Worm (Caenorhabditis elegans) whole organism, late embryonic: ENCODE data around the gene Y2H9A.4.
A peak's percentile ranks its signal among the peaks of the same experiment; 100 is the strongest.

Source experiments
- C08G9.2 ChIP-seq: sonication (generic microtip); optimal IDR thresholded peaks from 2 replicates; lab custom pipeline; 2016; ENCODE audit warnings: mild to moderate bottlenecking, missing genetic modification characterization, moderate library complexity, missing compliant biosample characterization
- K02D7.2 ChIP-seq: sonication (generic microtip); optimal IDR thresholded peaks from 2 replicates; lab custom pipeline; 2017; ENCODE audit warnings: mild to moderate bottlenecking, missing genetic modification characterization, missing compliant biosample characterization
- K09A11.1 ChIP-seq: sonication (generic microtip); optimal IDR thresholded peaks from 2 replicates; lab custom pipeline; 2017; ENCODE audit warnings: antibody characterized with exemption, mild to moderate bottlenecking, missing genetic modification characterization, missing compliant biosample characterization; ENCODE audit not compliant: insufficient read depth
- ahr-1 ChIP-seq: sonication (generic microtip); optimal IDR thresholded peaks from 2 replicates; lab custom pipeline; 2016; ENCODE audit warnings: missing genetic modification characterization, missing compliant biosample characterization
- ama-1 ChIP-seq: fragments of 150-350 bp; optimal IDR thresholded peaks from 2 replicates; lab custom pipeline; 2014
- ceh-14 ChIP-seq: sonication (generic microtip); optimal IDR thresholded peaks from 2 replicates; lab custom pipeline; 2016; ENCODE audit warnings: missing genotype, missing genetic modification characterization, missing compliant biosample characterization
- ceh-18 ChIP-seq: sonication (generic microtip); optimal IDR thresholded peaks from 2 replicates; lab custom pipeline; 2016; ENCODE audit warnings: missing genetic modification characterization, missing compliant biosample characterization
- ceh-2 ChIP-seq: sonication (generic microtip); optimal IDR thresholded peaks from 2 replicates; lab custom pipeline; 2016; ENCODE audit warnings: missing genotype, missing genetic modification characterization, missing compliant biosample characterization
- ceh-30 ChIP-seq: fragments of 150-350 bp; optimal IDR thresholded peaks from 2 replicates; lab custom pipeline; 2014; ENCODE audit warnings: missing biosample characterization, missing genetic modification characterization
- ceh-31 ChIP-seq: sonication (generic microtip); optimal IDR thresholded peaks from 2 replicates; lab custom pipeline; 2016; ENCODE audit warnings: missing genetic modification characterization, missing compliant biosample characterization
- ceh-34 ChIP-seq: sonication (generic microtip); optimal IDR thresholded peaks from 2 replicates; lab custom pipeline; 2016; ENCODE audit warnings: mild to moderate bottlenecking, missing genetic modification characterization, missing compliant biosample characterization
- ceh-45 ChIP-seq: fragments of 200-800 bp; sonication (Bioruptor generic); IDR thresholded peaks from 2 replicates; pipeline ENCODE4 v1.3.6; 2022; ENCODE audit warnings: missing genetic modification reagents, missing genetic modification characterization, missing compliant biosample characterization
- dmd-4 ChIP-seq: sonication (generic microtip); optimal IDR thresholded peaks from 2 replicates; lab custom pipeline; 2016; ENCODE audit warnings: borderline replicate concordance, missing genetic modification characterization, missing compliant biosample characterization
- ets-4 ChIP-seq: sonication (generic microtip); optimal IDR thresholded peaks from 2 replicates; lab custom pipeline; 2016; ENCODE audit warnings: missing genetic modification characterization, missing compliant biosample characterization
- fax-1 ChIP-seq: sonication (generic microtip); optimal IDR thresholded peaks from 2 replicates; lab custom pipeline; 2016; ENCODE audit warnings: missing genotype, missing genetic modification characterization, missing compliant biosample characterization
- gmeb-2 ChIP-seq: sonication (generic microtip); optimal IDR thresholded peaks from 2 replicates; lab custom pipeline; 2016; ENCODE audit warnings: missing genetic modification characterization, inconsistent platforms, missing compliant biosample characterization
- hlh-13 ChIP-seq: fragments of 200-800 bp; sonication (Bioruptor generic); optimal IDR thresholded peaks from 2 replicates; lab custom pipeline; 2018; ENCODE audit warnings: mild to moderate bottlenecking, missing genetic modification characterization, missing compliant biosample characterization
- hlh-15 ChIP-seq: sonication (generic microtip); optimal IDR thresholded peaks from 2 replicates; lab custom pipeline; 2016; ENCODE audit warnings: missing genetic modification characterization, missing compliant biosample characterization
- hlh-30 ChIP-seq: sonication (generic microtip); optimal IDR thresholded peaks from 2 replicates; lab custom pipeline; 2017; ENCODE audit warnings: antibody characterized with exemption, missing genetic modification characterization, missing compliant biosample characterization; ENCODE audit not compliant: insufficient read depth
- hlh-6 ChIP-seq: sonication (generic microtip); optimal IDR thresholded peaks from 2 replicates; lab custom pipeline; 2016; ENCODE audit warnings: missing genotype, missing genetic modification characterization, missing compliant biosample characterization
- hlh-8 ChIP-seq: sonication (generic microtip); optimal IDR thresholded peaks from 2 replicates; lab custom pipeline; 2016; ENCODE audit warnings: missing genotype, missing genetic modification characterization, missing compliant biosample characterization
- lim-6 ChIP-seq: sonication (generic microtip); optimal IDR thresholded peaks from 2 replicates; lab custom pipeline; 2016; ENCODE audit warnings: missing genetic modification characterization, missing compliant biosample characterization
- lin-11 ChIP-seq: fragments of 200-800 bp; sonication (Bioruptor generic); optimal IDR thresholded peaks from 2 replicates; lab custom pipeline; 2018; ENCODE audit warnings: mild to moderate bottlenecking, missing genetic modification characterization, missing compliant biosample characterization
- madf-2 ChIP-seq: sonication (generic microtip); optimal IDR thresholded peaks from 2 replicates; lab custom pipeline; 2017; ENCODE audit warnings: missing genetic modification characterization, missing compliant biosample characterization
- mec-3 ChIP-seq: sonication (generic microtip); optimal IDR thresholded peaks from 2 replicates; lab custom pipeline; 2016; ENCODE audit warnings: borderline replicate concordance, missing genetic modification characterization, missing compliant biosample characterization
- nfya-1 ChIP-seq: sonication (generic microtip); optimal IDR thresholded peaks from 2 replicates; lab custom pipeline; 2017; ENCODE audit warnings: missing genetic modification characterization, mild to moderate bottlenecking, missing compliant biosample characterization, antibody characterized with exemption, moderate library complexity
- pat-9 ChIP-seq: fragments of 200-800 bp; sonication (Bioruptor generic); optimal IDR thresholded peaks from 2 replicates; lab custom pipeline; 2018; ENCODE audit warnings: mild to moderate bottlenecking, missing genetic modification characterization, moderate library complexity, missing compliant biosample characterization
- pha-2 ChIP-seq: sonication (generic microtip); optimal IDR thresholded peaks from 2 replicates; lab custom pipeline; 2017; ENCODE audit warnings: mild to moderate bottlenecking, missing genetic modification characterization, missing compliant biosample characterization
- pha-4 ChIP-seq: fragments of 150-350 bp; optimal IDR thresholded peaks from 2 replicates; lab custom pipeline; 2018; ENCODE audit warnings: missing biosample characterization, missing genetic modification reagents, missing genetic modification characterization
- pqm-1 ChIP-seq: sonication (generic microtip); optimal IDR thresholded peaks from 2 replicates; lab custom pipeline; 2016; ENCODE audit warnings: missing genetic modification characterization, missing compliant biosample characterization
- ref-2 ChIP-seq: sonication (generic microtip); optimal IDR thresholded peaks from 2 replicates; lab custom pipeline; 2016; ENCODE audit warnings: missing genetic modification characterization, missing compliant biosample characterization
- sox-4 ChIP-seq: sonication (generic microtip); optimal IDR thresholded peaks from 2 replicates; lab custom pipeline; 2017; ENCODE audit warnings: mild to moderate bottlenecking, missing genetic modification characterization, inconsistent platforms, missing compliant biosample characterization
- tbx-2 ChIP-seq: sonication (generic microtip); optimal IDR thresholded peaks from 2 replicates; lab custom pipeline; 2016; ENCODE audit warnings: missing genetic modification characterization, missing compliant biosample characterization
- tbx-7 ChIP-seq: sonication (generic microtip); optimal IDR thresholded peaks from 2 replicates; lab custom pipeline; 2016; ENCODE audit warnings: missing genotype, missing genetic modification characterization, missing compliant biosample characterization
- ttx-3 ChIP-seq: sonication (generic microtip); optimal IDR thresholded peaks from 2 replicates; lab custom pipeline; 2016; ENCODE audit warnings: missing genetic modification reagents, missing genetic modification characterization, missing compliant biosample characterization
- unc-55 ChIP-seq: sonication (generic microtip); optimal IDR thresholded peaks from 2 replicates; lab custom pipeline; 2017; ENCODE audit warnings: missing biosample characterization, missing genetic modification reagents, missing genetic modification characterization
- unc-86 ChIP-seq: sonication (generic microtip); optimal IDR thresholded peaks from 2 replicates; lab custom pipeline; 2016; ENCODE audit warnings: missing genetic modification characterization, missing compliant biosample characterization
- zip-5 ChIP-seq: sonication (generic microtip); optimal IDR thresholded peaks from 2 replicates; lab custom pipeline; 2016; ENCODE audit warnings: missing genetic modification characterization, missing compliant biosample characterization

Gene Y2H9A.4

ce11 chrV:13468190-13468765 is 22.6 kb downstream of the Y2H9A.4 start, which contains the start of the genes F25H9.6 and F25H9.7 (continued):
- TF ChIP-seq ceh-31 (tag; lab: Kevin White, UChicago): peak; percentile 98
- TF ChIP-seq tbx-7 (tag; lab: Kevin White, UChicago): peak; percentile 97
- TF ChIP-seq ceh-18: peak; percentile 33
- TF ChIP-seq hlh-13: no peak
- TF ChIP-seq ceh-34 (tag; lab: Kevin White, UChicago): peak; percentile 62
- TF ChIP-seq ttx-3 (tag; lab: Kevin White, UChicago): peak; percentile 28
- TF ChIP-seq hlh-6 (tag; lab: Kevin White, UChicago): peak; percentile 52
- TF ChIP-seq mec-3: peak; percentile 92
- TF ChIP-seq hlh-15 (tag; lab: Kevin White, UChicago): peak; percentile 71
- TF ChIP-seq fax-1 (tag; lab: Kevin White, UChicago): peak; percentile 79
- TF ChIP-seq K02D7.2 (tag; lab: Kevin White, UChicago): no peak
- TF ChIP-seq zip-5: peak; percentile 91
- TF ChIP-seq C08G9.2 (tag; lab: Kevin White, UChicago): peak; percentile 98
- peak; percentile 97 for TF ChIP-seq ceh-2
- peak; percentile 53 for TF ChIP-seq ahr-1 (tag; lab: Kevin White, UChicago)
- TF ChIP-seq gmeb-2 (tag; lab: Kevin White, UChicago): no peak
- no peak for TF ChIP-seq K09A11.1 (tag; lab: Kevin White, UChicago)
- no peak for TF ChIP-seq pat-9 (tag; lab: Kevin White, UChicago)
- TF ChIP-seq ref-2: peak; percentile 94
- no peak for TF ChIP-seq pha-2 (tag; lab: Kevin White, UChicago)
- TF ChIP-seq pqm-1 (tag; lab: Kevin White, UChicago): peak; percentile 40
- peak; percentile 27 for TF ChIP-seq dmd-4 (tag; lab: Kevin White, UChicago)
- TF ChIP-seq ceh-30 (tag; lab: Kevin White, UChicago): no peak
- peak; percentile 92 for TF ChIP-seq hlh-8 (tag; lab: Kevin White, UChicago)
- peak; percentile 22 for TF ChIP-seq lin-11 (tag; lab: Kevin White, UChicago)
- no peak for TF ChIP-seq pha-4 (tag; lab: Kevin White, UChicago)
- TF ChIP-seq lim-6 (tag; lab: Kevin White, UChicago): peak; percentile 86
- TF ChIP-seq tbx-2 (tag; lab: Kevin White, UChicago): peak; percentile 95
- TF ChIP-seq ets-4 (tag; lab: Kevin White, UChicago): peak; percentile 96
- peak; percentile 68 for TF ChIP-seq hlh-30
- peak; percentile 54 for TF ChIP-seq unc-86 (tag; lab: Kevin White, UChicago)
- TF ChIP-seq ama-1 (lab: Kevin White, UChicago): no peak
- peak; percentile 76 for TF ChIP-seq ceh-14
- peak; percentile 12 for TF ChIP-seq nfya-1 (tag; lab: Kevin White, UChicago)

ce11 chrV:13472062-13472461 is 26.4 kb downstream of the Y2H9A.4 start:
- no peak for TF ChIP-seq madf-2 (tag; lab: Kevin White, UChicago)

- TF ChIP-seq ceh-45 (GFP tag; lab: Robert Waterston, UW) (no peak), hlh-30 (no peak), unc-55 (GFP tag; lab: Kevin White, UChicago) (peak; percentile 76), ceh-31 (tag; lab: Kevin White, UChicago) (no peak), sox-4 (tag; lab: Kevin White, UChicago) (no peak), K02D7.2 (tag; lab: Kevin White, UChicago) (no peak)
These were observed 27.8 kb downstream of the Y2H9A.4 start, which contains the start of gene T10G3.1 for ce11 chrV:13473467-13473866. Gene T10G3.1, minus strand, starts transcription at chrV:13473679.
